Worm (Caenorhabditis elegans): Measurements from ENCODE around the gene lgc-25.

Gene lgc-25

DNA sequence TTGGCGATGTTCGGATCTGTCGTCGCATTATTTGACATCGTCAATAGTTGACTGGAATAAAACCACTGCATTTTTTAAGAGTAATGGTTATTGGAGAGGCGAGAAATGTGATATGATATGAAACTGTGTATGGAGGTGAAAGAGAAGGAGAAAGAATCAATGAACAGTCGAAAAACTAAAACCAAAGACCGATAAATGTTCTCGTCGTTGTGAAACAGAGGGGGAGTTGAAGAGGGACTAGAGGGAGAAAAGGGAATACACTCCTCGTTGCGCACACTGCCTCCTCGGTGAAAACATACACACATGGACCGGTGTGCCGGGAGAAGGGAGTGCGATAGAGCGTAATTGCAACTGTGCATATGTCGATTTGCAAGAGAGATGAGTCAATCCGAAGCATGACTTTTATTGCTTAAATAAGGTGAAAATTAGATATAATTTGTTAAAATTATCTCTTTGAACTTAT, 8.1 kb upstream of the lgc-25 start, which contains the start of gene sym-4:
Gene sym-4, minus strand, starts transcription at position 51 of the 463 bp plus-strand sequence.
- no peak for TF ChIP-seq dpff-1 (tag; optimal IDR thresholded peaks at IDR 0.05)
- peak; percentile 82 for TF ChIP-seq lin-26 (GFP tag; IDR thresholded peaks at IDR 0.05)
- TF ChIP-seq mcd-1 (GFP tag; IDR thresholded peaks at IDR 0.05): peak; percentile 97
- peak; percentile 54 for TF ChIP-seq repo-1 (tag; optimal IDR thresholded peaks at IDR 0.05)
- TF ChIP-seq Y56A3A.18 (GFP tag; IDR thresholded peaks at IDR 0.05): 0 out of 2 replicates have a peak, but pooled peaks have one; percentile 31
- no peak for TF ChIP-seq Y79H2A.3 (GFP tag; conservative IDR thresholded peaks at IDR 0.05)
- TF ChIP-seq athp-1 (tag; optimal IDR thresholded peaks at IDR 0.05): peak; percentile 82
- TF ChIP-seq nhr-179 (tag; optimal IDR thresholded peaks at IDR 0.05): no peak
- TF ChIP-seq F10E7.11 (tag; optimal IDR thresholded peaks at IDR 0.05): no peak
- TF ChIP-seq nhr-80 (tag; optimal IDR thresholded peaks at IDR 0.05): peak; percentile 100
- TF ChIP-seq dpl-1 (GFP tag; optimal IDR thresholded peaks at IDR 0.05): no peak
- TF ChIP-seq him-1 (tag; optimal IDR thresholded peaks at IDR 0.05): no peak
- no peak for TF ChIP-seq madf-6 (GFP tag; IDR thresholded peaks at IDR 0.05)
- TF ChIP-seq F52B5.7 (tag; optimal IDR thresholded peaks at IDR 0.05): no peak
- TF ChIP-seq sea-2 (GFP tag; IDR thresholded peaks at IDR 0.05): no peak
- no peak for TF ChIP-seq nfya-2 (GFP tag; IDR thresholded peaks at IDR 0.05)
- no peak for TF ChIP-seq F22D6.2 (tag; optimal IDR thresholded peaks at IDR 0.05)
- TF ChIP-seq ama-1 (optimal IDR thresholded peaks at IDR 0.05): no peak
- TF ChIP-seq ama-1 (GFP tag; optimal IDR thresholded peaks at IDR 0.05): no peak
- no peak for TF ChIP-seq mel-28 (tag; optimal IDR thresholded peaks at IDR 0.05; ENCODE audit: borderline replicate concordance)
- peak; percentile 98 for TF ChIP-seq attf-5 (GFP tag; optimal IDR thresholded peaks at IDR 0.05)
- peak; percentile 64 for TF ChIP-seq gei-17 (GFP tag; optimal IDR thresholded peaks at IDR 0.05)
- TF ChIP-seq tbx-9 (tag; optimal IDR thresholded peaks at IDR 0.05; ENCODE audit: borderline replicate concordance): no peak
- no peak for TF ChIP-seq nhr-27 (tag; optimal IDR thresholded peaks at IDR 0.05)
- TF ChIP-seq madf-3 (GFP tag; IDR thresholded peaks at IDR 0.05): no peak
- TF ChIP-seq egl-44 (GFP tag; IDR thresholded peaks at IDR 0.05): peak; percentile 85; the same call in 1 of the 2 replicates
- TF ChIP-seq attf-3 (GFP tag; conservative IDR thresholded peaks at IDR 0.05): no peak
- peak; percentile 83; the same call in 1 of the 2 replicates for TF ChIP-seq let-526 (GFP tag; IDR thresholded peaks at IDR 0.05)
- peak; percentile 84 for TF ChIP-seq K11D2.4 (GFP tag; IDR thresholded peaks at IDR 0.05)
- no peak for TF ChIP-seq rpc-1 (optimal IDR thresholded peaks at IDR 0.05)
- no peak for TF ChIP-seq rpc-1 (tag; optimal IDR thresholded peaks at IDR 0.05)
- peak; percentile 54 for TF ChIP-seq rcor-1 (GFP tag; IDR thresholded peaks at IDR 0.05)
- no peak for TF ChIP-seq Y53F4B.3 (GFP tag; IDR thresholded peaks at IDR 0.05)
- peak; percentile 85 for TF ChIP-seq C06A6.2 (GFP tag; conservative IDR thresholded peaks at IDR 0.05)
- TF ChIP-seq bed-2 (GFP tag; IDR thresholded peaks at IDR 0.05): no peak
- TF ChIP-seq ztf-22 (GFP tag; optimal IDR thresholded peaks at IDR 0.05): peak; percentile 79
- TF ChIP-seq pha-4 (tag; optimal IDR thresholded peaks at IDR 0.05): peak; percentile 68
- TF ChIP-seq B0336.3 (GFP tag; IDR thresholded peaks at IDR 0.05): peak; percentile 89
- peak; percentile 89 for TF ChIP-seq zfh-2 (GFP tag; conservative IDR thresholded peaks at IDR 0.05)
- TF ChIP-seq Y95B8A.8 (GFP tag; IDR thresholded peaks at IDR 0.05): no peak
- TF ChIP-seq madf-8 (GFP tag; conservative IDR thresholded peaks at IDR 0.05): no peak
- peak; percentile 74 for TF ChIP-seq lir-1 (GFP tag; conservative IDR thresholded peaks at IDR 0.05)
- no peak for TF ChIP-seq ceh-58 (GFP tag; IDR thresholded peaks at IDR 0.05)
- TF ChIP-seq ztf-28 (GFP tag; IDR thresholded peaks at IDR 0.05): no peak
- no peak for TF ChIP-seq ccch-3 (GFP tag; optimal IDR thresholded peaks at IDR 0.05)
- TF ChIP-seq ekl-4 (GFP tag; IDR thresholded peaks at IDR 0.05): peak; percentile 92
- peak; percentile 80 for TF ChIP-seq cebp-1 (GFP tag; IDR thresholded peaks at IDR 0.05)
- peak; percentile 93 for TF ChIP-seq cebp-1 (tag; optimal IDR thresholded peaks at IDR 0.05)
- TF ChIP-seq ztf-18 (tag; optimal IDR thresholded peaks at IDR 0.05): peak; percentile 87
- TF ChIP-seq unc-62 (GFP tag; optimal IDR thresholded peaks at IDR 0.05): no peak
- TF ChIP-seq B0261.1 (tag; optimal IDR thresholded peaks at IDR 0.05): peak; percentile 30
